Fruit fly (Drosophila melanogaster) whole organism, embryonic: ENCODE results near the gene Yif1.

Experiments
- Atf6 ChIP-seq: fragments of 200-800 bp; sonication (Bioruptor generic); IDR thresholded peaks from 2 replicates; pipeline ENCODE4 v1.3.6; 2022; ENCODE audit warnings: missing biosample characterization, missing genetic modification characterization
- C15 ChIP-seq: fragments of 200-800 bp; sonication (Bioruptor generic); IDR thresholded peaks from 3 replicates; pipeline ENCODE4 v1.3.6; 2022; ENCODE audit warnings: missing biosample characterization, missing genetic modification characterization
- CG10209 ChIP-seq: fragments of 200-800 bp; sonication (Bioruptor generic); optimal IDR thresholded peaks from 3 replicates; lab custom pipeline; 2017; ENCODE audit warnings: missing biosample characterization, mild to moderate bottlenecking, missing genetic modification characterization, missing genetic modification reagents
- CG10431 ChIP-seq: fragments of 200-800 bp; sonication (Bioruptor generic); optimal IDR thresholded peaks from 3 replicates; lab custom pipeline; 2018; ENCODE audit warnings: missing biosample characterization, mild to moderate bottlenecking, missing genetic modification characterization
- CG11085 ChIP-seq: fragments of 200-800 bp; sonication (Bioruptor generic); IDR thresholded peaks from 2 replicates; pipeline ENCODE4 v1.3.6; 2022; ENCODE audit warnings: missing biosample characterization, missing genetic modification characterization
- CG11504 ChIP-seq: fragments of 200-800 bp; sonication (Bioruptor generic); optimal IDR thresholded peaks from 3 replicates; lab custom pipeline; 2019; ENCODE audit warnings: missing biosample characterization, mild to moderate bottlenecking, missing genetic modification characterization, moderate library complexity
- CG11696 ChIP-seq: fragments of 200-800 bp; sonication (Bioruptor generic); IDR thresholded peaks from 2 replicates; pipeline ENCODE4 v1.3.6; 2022; ENCODE audit warnings: missing biosample characterization, missing genetic modification characterization
- CG16815 ChIP-seq: fragments of 200-800 bp; sonication (Bioruptor generic); optimal IDR thresholded peaks from 3 replicates; lab custom pipeline; 2017; ENCODE audit warnings: missing biosample characterization, mild to moderate bottlenecking, missing genetic modification characterization
- CG17912 ChIP-seq: fragments of 200-800 bp; sonication (Bioruptor generic); optimal IDR thresholded peaks from 2 replicates; lab custom pipeline; 2018; ENCODE audit warnings: missing biosample characterization, mild to moderate bottlenecking, missing genetic modification characterization
- CG18764 ChIP-seq: fragments of 200-800 bp; sonication (Bioruptor generic); optimal IDR thresholded peaks from 3 replicates; lab custom pipeline; 2016; ENCODE audit warnings: missing biosample characterization, missing genetic modification characterization
- CG2116 ChIP-seq: fragments of 200-800 bp; sonication (Bioruptor generic); optimal IDR thresholded peaks from 3 replicates; lab custom pipeline; 2018; ENCODE audit warnings: missing biosample characterization, mild to moderate bottlenecking, missing genetic modification characterization
- CG2875 ChIP-seq: fragments of 200-800 bp; sonication (Bioruptor generic); optimal IDR thresholded peaks from 2 replicates; lab custom pipeline; 2017; ENCODE audit warnings: missing biosample characterization, mild to moderate bottlenecking, missing genetic modification characterization, missing genetic modification reagents
- CG31365 ChIP-seq: fragments of 200-800 bp; sonication (Bioruptor generic); optimal IDR thresholded peaks from 2 replicates; lab custom pipeline; 2018; ENCODE audit warnings: missing biosample characterization, mild to moderate bottlenecking, missing genetic modification characterization
- CG31441 ChIP-seq: fragments of 200-800 bp; sonication (Bioruptor generic); IDR thresholded peaks from 2 replicates; pipeline ENCODE4 v1.3.6; 2022; ENCODE audit warnings: missing biosample characterization, missing genetic modification characterization
- CG34224 ChIP-seq: fragments of 200-800 bp; sonication (Bioruptor generic); IDR thresholded peaks from 3 replicates; pipeline ENCODE4 v1.3.6; 2022; ENCODE audit warnings: missing biosample characterization, missing genetic modification characterization; ENCODE audit not compliant: partially characterized antibody
- CG4854 ChIP-seq: fragments of 200-800 bp; sonication (Bioruptor generic); optimal IDR thresholded peaks from 2 replicates; lab custom pipeline; 2016; ENCODE audit warnings: missing biosample characterization, missing genetic modification characterization, inconsistent platforms
- CG6689 ChIP-seq: fragments of 200-800 bp; sonication (Bioruptor generic); IDR thresholded peaks from 2 replicates; pipeline ENCODE4 v1.3.6; 2022; ENCODE audit warnings: missing biosample characterization, missing genetic modification characterization
- CG7556 ChIP-seq: fragments of 200-800 bp; sonication (Bioruptor generic); optimal IDR thresholded peaks from 2 replicates; lab custom pipeline; 2017; ENCODE audit warnings: missing biosample characterization, mild to moderate bottlenecking, missing genetic modification characterization
- CG9609 ChIP-seq: fragments of 200-800 bp; sonication (Bioruptor generic); optimal IDR thresholded peaks from 3 replicates; lab custom pipeline; 2016; ENCODE audit warnings: missing biosample characterization, missing genetic modification characterization
- CG9797 ChIP-seq: fragments of 200-800 bp; sonication (Bioruptor generic); optimal IDR thresholded peaks from 3 replicates; lab custom pipeline; 2018; ENCODE audit warnings: missing biosample characterization, mild to moderate bottlenecking, missing genetic modification characterization
- CG9817 ChIP-seq: fragments of 200-800 bp; sonication (Bioruptor generic); optimal IDR thresholded peaks from 2 replicates; lab custom pipeline; 2018; ENCODE audit warnings: missing biosample characterization, mild to moderate bottlenecking, missing genetic modification characterization, moderate library complexity
- Chrac-16 ChIP-seq: fragments of 200-800 bp; sonication (Bioruptor generic); optimal IDR thresholded peaks from 3 replicates; lab custom pipeline; 2016; ENCODE audit warnings: missing biosample characterization, missing genetic modification characterization
- Doc3 ChIP-seq: fragments of 200-800 bp; sonication (Bioruptor generic); IDR thresholded peaks from 3 replicates; pipeline ENCODE4 v1.3.6; 2022; ENCODE audit warnings: missing biosample characterization, missing genetic modification characterization; ENCODE audit not compliant: partially characterized antibody
- H15 ChIP-seq: fragments of 200-800 bp; sonication (Bioruptor generic); IDR thresholded peaks from 3 replicates; pipeline ENCODE4 v1.3.6; 2022; ENCODE audit warnings: missing biosample characterization, missing genetic modification characterization
- H2.0 ChIP-seq: fragments of 200-800 bp; sonication (Bioruptor generic); IDR thresholded peaks from 2 replicates; pipeline ENCODE4 v1.3.6; 2022; ENCODE audit warnings: missing biosample characterization, missing genetic modification characterization
- HmgZ ChIP-seq: fragments of 200-800 bp; sonication (Bioruptor generic); optimal IDR thresholded peaks from 2 replicates; lab custom pipeline; 2018; ENCODE audit warnings: missing biosample characterization, mild to moderate bottlenecking, missing genetic modification characterization
- Hmr ChIP-seq: fragments of 200-800 bp; sonication (Bioruptor generic); optimal IDR thresholded peaks from 3 replicates; lab custom pipeline; 2017; ENCODE audit warnings: mild to moderate bottlenecking, missing biosample characterization, missing genetic modification reagents, missing genetic modification characterization
- MESR4 ChIP-seq: fragments of 200-800 bp; sonication (Bioruptor generic); optimal IDR thresholded peaks from 2 replicates; lab custom pipeline; 2018; ENCODE audit warnings: missing biosample characterization, mild to moderate bottlenecking, missing genetic modification characterization, moderate library complexity
- Mad ChIP-seq: fragments of 200-800 bp; sonication (Bioruptor generic); optimal IDR thresholded peaks from 2 replicates; lab custom pipeline; 2016; ENCODE audit warnings: missing biosample characterization, missing genetic modification characterization
- Max ChIP-seq: fragments of 200-800 bp; sonication (Bioruptor generic); optimal IDR thresholded peaks from 2 replicates; lab custom pipeline; 2016; ENCODE audit warnings: missing biosample characterization, mild to moderate bottlenecking, missing genetic modification characterization
- Xrp1 ChIP-seq: fragments of 200-800 bp; sonication (Bioruptor generic); IDR thresholded peaks from 2 replicates; pipeline ENCODE4 v1.3.6; 2022; ENCODE audit warnings: missing biosample characterization, missing genetic modification characterization
- ato ChIP-seq: fragments of 200-800 bp; sonication (Bioruptor generic); IDR thresholded peaks from 2 replicates; pipeline ENCODE4 v1.3.6; 2022; ENCODE audit warnings: missing biosample characterization, missing genetic modification characterization; ENCODE audit not compliant: partially characterized antibody
- cad ChIP-seq: fragments of >200 bp; optimal IDR thresholded peaks from 2 replicates; lab custom pipeline; 2017; ENCODE audit warnings: missing biosample characterization, missing genetic modification characterization
- ci ChIP-seq: fragments of 200-800 bp; sonication (Bioruptor generic); IDR thresholded peaks from 3 replicates; pipeline ENCODE4 v1.3.6; 2022; ENCODE audit warnings: missing biosample characterization, missing genetic modification characterization
- corto ChIP-seq: fragments of 200-800 bp; sonication (Bioruptor generic); optimal IDR thresholded peaks from 2 replicates; lab custom pipeline; 2016; ENCODE audit warnings: missing biosample characterization, mild to moderate bottlenecking, missing genetic modification characterization, moderate library complexity
- dati ChIP-seq: fragments of 200-800 bp; sonication (Bioruptor generic); IDR thresholded peaks from 2 replicates; pipeline ENCODE4 v1.3.6; 2022; ENCODE audit warnings: missing biosample characterization, missing genetic modification characterization
- dimm ChIP-seq: fragments of 200-800 bp; sonication (Bioruptor generic); IDR thresholded peaks from 2 replicates; pipeline ENCODE4 v1.3.6; 2022; ENCODE audit warnings: missing biosample characterization, missing genetic modification characterization
- gce ChIP-seq: fragments of 200-800 bp; sonication (Bioruptor generic); IDR thresholded peaks from 3 replicates; pipeline ENCODE4 v1.3.6; 2022; ENCODE audit warnings: missing biosample characterization, missing genetic modification characterization
- gem ChIP-seq: fragments of 200-800 bp; sonication (Bioruptor generic); optimal IDR thresholded peaks from 2 replicates; lab custom pipeline; 2019; ENCODE audit warnings: missing biosample characterization, mild to moderate bottlenecking, missing genetic modification characterization, moderate library complexity
- her ChIP-seq: fragments of 200-800 bp; sonication (Bioruptor generic); optimal IDR thresholded peaks from 2 replicates; lab custom pipeline; 2016; ENCODE audit warnings: missing biosample characterization, missing genetic modification characterization
- lmd ChIP-seq: fragments of 200-800 bp; sonication (Bioruptor generic); IDR thresholded peaks from 2 replicates; pipeline ENCODE4 v1.3.6; 2022; ENCODE audit warnings: missing biosample characterization, missing genetic modification characterization
- odd ChIP-seq: fragments of 200-800 bp; sonication (Bioruptor generic); optimal IDR thresholded peaks from 2 replicates; lab custom pipeline; 2017; ENCODE audit warnings: missing biosample characterization, mild to moderate bottlenecking, missing genetic modification characterization
- pfk ChIP-seq: fragments of 200-800 bp; sonication (Bioruptor generic); optimal IDR thresholded peaks from 2 replicates; lab custom pipeline; 2018; ENCODE audit warnings: missing biosample characterization, mild to moderate bottlenecking, missing genetic modification characterization, moderate library complexity
- pros ChIP-seq: fragments of 200-800 bp; sonication (Bioruptor generic); optimal IDR thresholded peaks from 3 replicates; lab custom pipeline; 2019; ENCODE audit warnings: missing biosample characterization, mild to moderate bottlenecking, missing genetic modification characterization, moderate library complexity
- tin ChIP-seq: fragments of 200-800 bp; sonication (Bioruptor generic); optimal IDR thresholded peaks from 3 replicates; lab custom pipeline; 2016; ENCODE audit warnings: missing biosample characterization, missing genetic modification characterization
- tup ChIP-seq: fragments of 200-800 bp; sonication (Bioruptor generic); optimal IDR thresholded peaks from 2 replicates; lab custom pipeline; 2016; ENCODE audit warnings: missing biosample characterization, mild to moderate bottlenecking, missing genetic modification characterization, moderate library complexity
- unc-4 ChIP-seq: fragments of 200-800 bp; sonication (Bioruptor generic); IDR thresholded peaks from 2 replicates; pipeline ENCODE4 v1.3.6; 2022; ENCODE audit warnings: missing biosample characterization, missing genetic modification characterization; ENCODE audit not compliant: partially characterized antibody
- usp ChIP-seq: fragments of >200 bp; optimal IDR thresholded peaks from 2 replicates; lab custom pipeline; 2017; ENCODE audit warnings: missing biosample characterization, missing genetic modification characterization
- yki ChIP-seq: fragments of >200 bp; optimal IDR thresholded peaks from 3 replicates; lab custom pipeline; 2018
- zen2 ChIP-seq: fragments of 200-800 bp; sonication (Bioruptor generic); IDR thresholded peaks from 3 replicates; pipeline ENCODE4 v1.3.6; 2022; ENCODE audit warnings: missing biosample characterization, missing genetic modification characterization; ENCODE audit not compliant: partially characterized antibody
- zf30C ChIP-seq: fragments of 200-800 bp; sonication (Bioruptor generic); optimal IDR thresholded peaks from 3 replicates; lab custom pipeline; 2018; ENCODE audit warnings: missing biosample characterization, mild to moderate bottlenecking, missing genetic modification characterization

Gene Yif1

DNA sequence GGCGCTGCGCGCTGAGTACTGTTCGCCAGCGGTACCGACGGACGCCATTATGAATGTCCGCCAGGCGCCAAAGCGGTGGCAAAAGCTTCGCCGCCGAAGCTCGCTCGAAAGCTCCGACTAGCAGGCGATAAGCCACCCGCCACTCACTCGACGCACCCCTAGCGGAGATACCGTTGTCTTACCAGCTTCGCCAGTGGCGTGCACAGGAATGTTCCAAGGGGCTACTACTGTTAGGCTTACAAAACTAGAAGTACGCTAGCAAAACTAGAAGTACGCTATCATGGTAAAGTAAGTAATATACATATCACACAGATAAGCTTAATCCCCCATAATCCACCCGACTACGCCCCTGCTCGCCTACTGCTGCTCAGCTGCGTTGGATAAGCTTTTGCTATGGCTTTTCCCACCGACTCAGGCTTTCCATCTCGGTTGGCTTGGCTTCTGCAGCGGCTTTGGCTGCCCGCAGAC lies 3.5 kb upstream of the Yif1 start, which contains the start of gene amon (continued):
- TF ChIP-seq Doc3 (GFP tag; lab: Robert Waterston, UW): no peak
- TF ChIP-seq Chrac-16 (GFP tag; lab: Kevin White, UChicago): peak; percentile 97
- no peak for TF ChIP-seq yki (lab: Kevin White, UChicago)
- TF ChIP-seq Max (GFP tag; lab: Kevin White, UChicago): peak; percentile 95
- TF ChIP-seq CG31441 (GFP tag; lab: Robert Waterston, UW): peak; percentile 97
- TF ChIP-seq CG10431 (GFP tag; lab: Kevin White, UChicago): peak; percentile 76
- TF ChIP-seq CG10209 (GFP tag; lab: Kevin White, UChicago): peak; percentile 98
- peak; percentile 97 for TF ChIP-seq CG11504 (tag; lab: Kevin White, UChicago)
- peak; percentile 99 for TF ChIP-seq HmgZ
- TF ChIP-seq CG2116 (GFP tag; lab: Kevin White, UChicago): peak; percentile 75
- TF ChIP-seq CG4854 (GFP tag; lab: Kevin White, UChicago): peak; percentile 97
- peak; percentile 95 for TF ChIP-seq CG18764 (GFP tag; lab: Kevin White, UChicago)
- peak; percentile 100 for TF ChIP-seq Hmr (GFP tag; lab: Kevin White, UChicago)
- TF ChIP-seq ci: peak; percentile 99
- no peak for TF ChIP-seq zen2 (GFP tag; lab: Robert Waterston, UW)
- TF ChIP-seq ato: no peak
- peak; percentile 97 for TF ChIP-seq CG6689
- peak; percentile 95 for TF ChIP-seq dati
- peak; percentile 94 for TF ChIP-seq dimm
- TF ChIP-seq pfk (GFP tag; lab: Kevin White, UChicago): peak; percentile 68
- TF ChIP-seq CG17912 (GFP tag; lab: Kevin White, UChicago): peak; percentile 89
- peak; percentile 98 for TF ChIP-seq H2.0 (GFP tag; lab: Robert Waterston, UW)
- TF ChIP-seq Atf6 (GFP tag; lab: Robert Waterston, UW): peak; percentile 99
- TF ChIP-seq tup: peak; percentile 98
- peak; percentile 97 for TF ChIP-seq Mad (GFP tag; lab: Kevin White, UChicago)
- TF ChIP-seq gce (GFP tag; lab: Robert Waterston, UW): peak; percentile 95
- peak; percentile 99 for TF ChIP-seq CG7556 (GFP tag; lab: Kevin White, UChicago)
- peak; percentile 97 for TF ChIP-seq Xrp1 (GFP tag; lab: Robert Waterston, UW)
- peak; percentile 78 for TF ChIP-seq MESR4 (GFP tag; lab: Kevin White, UChicago)
- peak; percentile 98 for TF ChIP-seq C15
- TF ChIP-seq CG9817 (tag; lab: Kevin White, UChicago): peak; percentile 99
- peak; percentile 99 for TF ChIP-seq CG11085 (GFP tag; lab: Robert Waterston, UW)
- peak; percentile 98 for TF ChIP-seq gem (tag; lab: Kevin White, UChicago)
- TF ChIP-seq tin (GFP tag; lab: Kevin White, UChicago): peak; percentile 99
- TF ChIP-seq usp: no peak
- peak; percentile 99 for TF ChIP-seq CG9609
- peak; percentile 93 for TF ChIP-seq CG2875 (GFP tag; lab: Kevin White, UChicago)
- TF ChIP-seq pros (GFP tag; lab: Kevin White, UChicago): peak; percentile 33
- no peak for TF ChIP-seq unc-4
- peak; percentile 99 for TF ChIP-seq lmd (GFP tag; lab: Robert Waterston, UW)
- TF ChIP-seq CG16815 (GFP tag; lab: Kevin White, UChicago): peak; percentile 95
- TF ChIP-seq CG11696 (GFP tag; lab: Robert Waterston, UW): peak; percentile 92
- peak; percentile 42 for TF ChIP-seq CG9797 (GFP tag; lab: Kevin White, UChicago)
- no peak for TF ChIP-seq CG34224 (GFP tag; lab: Robert Waterston, UW)
- TF ChIP-seq her: peak; percentile 98
- peak; percentile 33 for TF ChIP-seq zf30C
- TF ChIP-seq odd (GFP tag; lab: Kevin White, UChicago): peak; percentile 96
- no peak for TF ChIP-seq cad (GFP tag; lab: Kevin White, UChicago)
- peak; percentile 61 for TF ChIP-seq corto
- peak; percentile 94 for TF ChIP-seq CG31365 (tag; lab: Kevin White, UChicago)
- peak; percentile 98 for TF ChIP-seq H15
